Worm (Caenorhabditis elegans): Measurements from ENCODE around the gene rnp-9.

DNA sequence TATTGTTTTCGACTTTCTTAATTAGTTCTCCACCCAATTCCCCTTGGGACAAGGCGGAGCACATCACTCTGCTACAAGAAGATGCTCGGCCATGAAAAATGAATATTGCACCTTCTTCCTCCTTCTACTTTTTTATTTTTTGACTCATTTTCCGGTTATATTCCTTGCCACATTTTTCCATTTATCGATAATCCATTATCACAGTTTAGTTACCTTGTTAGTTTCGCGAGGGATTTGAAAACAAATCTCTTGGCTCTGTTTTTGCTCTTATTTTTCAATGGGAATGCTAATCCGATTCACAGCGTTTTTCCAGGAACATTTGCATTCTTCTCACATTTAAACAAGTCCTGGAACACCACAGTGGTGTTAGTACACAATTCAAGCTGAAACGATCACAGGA lies at the start of gene rnp-9:
- no peak for TF ChIP-seq snpc-4 (tag; optimal IDR thresholded peaks at IDR 0.05)
- TF ChIP-seq ceh-82 (tag; optimal IDR thresholded peaks at IDR 0.05): no peak
- no peak for TF ChIP-seq lin-39 (tag; optimal IDR thresholded peaks at IDR 0.05)
- TF ChIP-seq ztf-4 (tag; optimal IDR thresholded peaks at IDR 0.05): no peak
- no peak for TF ChIP-seq unc-130 (tag; optimal IDR thresholded peaks at IDR 0.05)
- no peak for TF ChIP-seq ama-1 (optimal IDR thresholded peaks at IDR 0.05)
- no peak for TF ChIP-seq zag-1 (tag; optimal IDR thresholded peaks at IDR 0.05)
- no peak for TF ChIP-seq nhr-12 (tag; optimal IDR thresholded peaks at IDR 0.05)
- TF ChIP-seq nhr-90 (tag; optimal IDR thresholded peaks at IDR 0.05; ENCODE audit: poor library complexity): no peak
- no peak for TF ChIP-seq alr-1 (tag; optimal IDR thresholded peaks at IDR 0.05; ENCODE audit: borderline replicate concordance)

Data from whole organism, L1 larva.